Worm (Caenorhabditis elegans): ENCODE measurements around the gene msp-79.

- TF ChIP-seq ceh-2 (tag; optimal IDR thresholded peaks at IDR 0.05), result no peak
- no peak for TF ChIP-seq lin-11 (tag; optimal IDR thresholded peaks at IDR 0.05)
- no peak for TF ChIP-seq pha-2 (tag; optimal IDR thresholded peaks at IDR 0.05)
- TF ChIP-seq pha-4 (tag; optimal IDR thresholded peaks at IDR 0.05), result no peak
- TF ChIP-seq unc-55 (GFP tag; optimal IDR thresholded peaks at IDR 0.05), result no peak
- no peak for TF ChIP-seq fkh-10 (GFP tag; optimal IDR thresholded peaks at IDR 0.05)
- TF ChIP-seq nhr-11 (tag; optimal IDR thresholded peaks at IDR 0.05), result no peak
Measured at ce11 chrIV:9815432-9815831, 48.5 kb upstream of the msp-79 start, which contains the start of gene egl-20.
